Fruit fly (Drosophila melanogaster) whole organism, embryonic: ENCODE results near the gene sws.
A peak's percentile ranks its signal among the peaks of the same experiment; 100 is the strongest.

Source experiments
- Adf1 ChIP-seq: fragments of 200-800 bp; sonication (Bioruptor generic); IDR thresholded peaks from 2 replicates; pipeline ENCODE4 v1.3.6; 2022; ENCODE audit warnings: missing biosample characterization, missing genetic modification characterization
- Asciz ChIP-seq: fragments of 200-800 bp; sonication (Bioruptor generic); optimal IDR thresholded peaks from 2 replicates; lab custom pipeline; 2017; ENCODE audit warnings: missing biosample characterization, mild to moderate bottlenecking, missing genetic modification characterization, missing genetic modification reagents
- Blimp-1 ChIP-seq: fragments of 200-800 bp; sonication (Bioruptor generic); optimal IDR thresholded peaks from 3 replicates; lab custom pipeline; 2018; ENCODE audit warnings: missing biosample characterization, missing genetic modification characterization, mild to moderate bottlenecking, moderate library complexity, missing genetic modification reagents
- Bteb2 ChIP-seq: fragments of 200-800 bp; sonication (Bioruptor generic); optimal IDR thresholded peaks from 2 replicates; lab custom pipeline; 2016; ENCODE audit warnings: missing biosample characterization, missing genetic modification characterization
- CG1024 ChIP-seq: fragments of 200-800 bp; sonication (Bioruptor generic); IDR thresholded peaks from 2 replicates; pipeline ENCODE4 v1.3.6; 2022; ENCODE audit warnings: missing biosample characterization, missing genetic modification characterization
- CG10267 ChIP-seq: fragments of 200-800 bp; sonication (Bioruptor generic); optimal IDR thresholded peaks from 2 replicates; lab custom pipeline; 2018; ENCODE audit warnings: missing biosample characterization, mild to moderate bottlenecking, missing genetic modification characterization, moderate library complexity
- CG10366 ChIP-seq: fragments of 200-800 bp; sonication (Bioruptor generic); IDR thresholded peaks from 2 replicates; pipeline ENCODE4 v1.3.6; 2022; ENCODE audit warnings: missing biosample characterization, missing genetic modification characterization
- CG11504 ChIP-seq: fragments of 200-800 bp; sonication (Bioruptor generic); optimal IDR thresholded peaks from 3 replicates; lab custom pipeline; 2019; ENCODE audit warnings: missing biosample characterization, mild to moderate bottlenecking, missing genetic modification characterization, moderate library complexity
- CG1529 ChIP-seq: fragments of 200-800 bp; sonication (Bioruptor generic); optimal IDR thresholded peaks from 3 replicates; lab custom pipeline; 2018; ENCODE audit warnings: missing biosample characterization, missing genetic modification characterization
- CG1603 ChIP-seq: fragments of 200-800 bp; sonication (Bioruptor generic); optimal IDR thresholded peaks from 2 replicates; lab custom pipeline; 2019; ENCODE audit warnings: missing biosample characterization, mild to moderate bottlenecking, missing genetic modification characterization, moderate library complexity
- CG17328 ChIP-seq: fragments of 200-800 bp; sonication (Bioruptor generic); IDR thresholded peaks from 2 replicates; pipeline ENCODE4 v1.3.6; 2022; ENCODE audit warnings: missing biosample characterization, missing genetic modification characterization
- CG17385 ChIP-seq: fragments of 200-800 bp; sonication (Bioruptor generic); optimal IDR thresholded peaks from 3 replicates; lab custom pipeline; 2018; ENCODE audit warnings: missing biosample characterization, mild to moderate bottlenecking, missing genetic modification characterization
- CG2199 ChIP-seq: fragments of 200-800 bp; sonication (Bioruptor generic); IDR thresholded peaks from 3 replicates; pipeline ENCODE4 v1.3.6; 2022; ENCODE audit warnings: missing biosample characterization, missing genetic modification characterization
- CG2678 ChIP-seq: fragments of 200-800 bp; sonication (Bioruptor generic); optimal IDR thresholded peaks from 3 replicates; lab custom pipeline; 2019; ENCODE audit warnings: missing biosample characterization, mild to moderate bottlenecking, missing genetic modification characterization, moderate library complexity
- CG2712 ChIP-seq: fragments of 200-800 bp; optimal IDR thresholded peaks from 3 replicates; lab custom pipeline; 2019; ENCODE audit warnings: missing biosample characterization, mild to moderate bottlenecking, missing genetic modification characterization, moderate library complexity
- CG2875 ChIP-seq: fragments of 200-800 bp; sonication (Bioruptor generic); optimal IDR thresholded peaks from 2 replicates; lab custom pipeline; 2017; ENCODE audit warnings: missing biosample characterization, mild to moderate bottlenecking, missing genetic modification characterization, missing genetic modification reagents
- CG4424 ChIP-seq: fragments of 200-800 bp; sonication (Bioruptor generic); optimal IDR thresholded peaks from 3 replicates; lab custom pipeline; 2016; ENCODE audit warnings: missing biosample characterization, missing genetic modification characterization
- CG4820 ChIP-seq: fragments of 200-800 bp; sonication (Bioruptor generic); optimal IDR thresholded peaks from 3 replicates; lab custom pipeline; 2016; ENCODE audit warnings: missing biosample characterization, missing genetic modification characterization
- CG6791 ChIP-seq: fragments of 200-800 bp; sonication (Bioruptor generic); IDR thresholded peaks from 3 replicates; pipeline ENCODE4 v1.3.6; 2022; ENCODE audit warnings: missing biosample characterization, missing genetic modification characterization; ENCODE audit not compliant: partially characterized antibody
- CG9437 ChIP-seq: fragments of 200-800 bp; sonication (Bioruptor generic); optimal IDR thresholded peaks from 2 replicates; lab custom pipeline; 2018; ENCODE audit warnings: missing biosample characterization, mild to moderate bottlenecking, missing genetic modification characterization
- CG9609 ChIP-seq: fragments of 200-800 bp; sonication (Bioruptor generic); optimal IDR thresholded peaks from 3 replicates; lab custom pipeline; 2016; ENCODE audit warnings: missing biosample characterization, missing genetic modification characterization
- E2f1 ChIP-seq: fragments of 200-800 bp; sonication (Bioruptor generic); IDR thresholded peaks from 2 replicates; pipeline ENCODE4 v1.3.6; 2022; ENCODE audit warnings: missing biosample characterization, missing genetic modification characterization
- Ets65A ChIP-seq: fragments of 200-800 bp; sonication (Bioruptor generic); peaks from one replicate; lab custom pipeline; 2016; ENCODE audit warnings: missing biosample characterization, missing genetic modification characterization
- HLH3B ChIP-seq: fragments of 200-800 bp; sonication (Bioruptor generic); IDR thresholded peaks from 2 replicates; pipeline ENCODE4 v1.3.6; 2022; ENCODE audit warnings: missing biosample characterization, missing genetic modification characterization
- HLH54F ChIP-seq: fragments of 200-800 bp; sonication (Bioruptor generic); optimal IDR thresholded peaks from 3 replicates; lab custom pipeline; 2016; ENCODE audit warnings: missing biosample characterization, missing genetic modification characterization
- Hr78 ChIP-seq, 2 experiments: fragments of 200-800 bp in 1 of 2; fragments of >200 bp in 1 of 2; sonication (Bioruptor generic) in 1 of 2; optimal IDR thresholded peaks; 2 replicates each; lab custom pipeline; 2017 to 2019; ENCODE audit warnings: missing biosample characterization in 2 of 2, missing genetic modification characterization in 2 of 2, mild to moderate bottlenecking in 1 of 2, moderate library complexity in 1 of 2
- Med ChIP-seq: fragments of 200-800 bp; sonication (Bioruptor generic); peaks from one replicate; lab custom pipeline; 2016; ENCODE audit warnings: missing biosample characterization, missing genetic modification characterization, mild to moderate bottlenecking, inconsistent platforms, moderate library complexity
- PHDP ChIP-seq: fragments of 200-800 bp; sonication (Bioruptor generic); optimal IDR thresholded peaks from 3 replicates; lab custom pipeline; 2018; ENCODE audit warnings: missing biosample characterization, mild to moderate bottlenecking, missing genetic modification characterization, moderate library complexity
- Pdp1 ChIP-seq, 2 experiments: fragments of 200-800 bp; sonication (Bioruptor generic); optimal IDR thresholded peaks; 3 replicates each; lab custom pipeline; 2016; ENCODE audit warnings: missing biosample characterization in 2 of 2, missing genetic modification characterization in 2 of 2, mild to moderate bottlenecking in 1 of 2, moderate library complexity in 1 of 2
- Sox100B ChIP-seq: fragments of 200-800 bp; sonication (Bioruptor generic); optimal IDR thresholded peaks from 3 replicates; lab custom pipeline; 2018; ENCODE audit warnings: missing biosample characterization, mild to moderate bottlenecking, missing genetic modification characterization
- Sox102F ChIP-seq: fragments of 200-800 bp; sonication (Bioruptor generic); optimal IDR thresholded peaks from 2 replicates; lab custom pipeline; 2018; ENCODE audit warnings: missing biosample characterization, mild to moderate bottlenecking, missing genetic modification characterization, moderate library complexity
- Xbp1 ChIP-seq: fragments of 200-800 bp; sonication (Bioruptor generic); optimal IDR thresholded peaks from 3 replicates; lab custom pipeline; 2016; ENCODE audit warnings: missing biosample characterization, mild to moderate bottlenecking, missing genetic modification characterization
- YL-1 ChIP-seq: fragments of 200-800 bp; sonication (Bioruptor generic); optimal IDR thresholded peaks from 3 replicates; lab custom pipeline; 2017; ENCODE audit warnings: missing biosample characterization, mild to moderate bottlenecking, missing genetic modification characterization
- bsh ChIP-seq, 2 experiments: fragments of 200-800 bp; sonication (Bioruptor generic); optimal IDR thresholded peaks; 2 replicates each; lab custom pipeline; 2017 to 2018; ENCODE audit warnings: mild to moderate bottlenecking in 2 of 2, missing biosample characterization in 2 of 2, missing genetic modification characterization in 2 of 2, moderate library complexity in 1 of 2
- chif ChIP-seq, 2 experiments: fragments of 200-800 bp; sonication (Bioruptor generic); optimal IDR thresholded peaks; 3 replicates each; lab custom pipeline; 2016; ENCODE audit warnings: missing biosample characterization in 2 of 2, missing genetic modification characterization in 2 of 2
- ci ChIP-seq: fragments of 200-800 bp; sonication (Bioruptor generic); IDR thresholded peaks from 3 replicates; pipeline ENCODE4 v1.3.6; 2022; ENCODE audit warnings: missing biosample characterization, missing genetic modification characterization
- crol ChIP-seq: fragments of 200-800 bp; sonication (Bioruptor generic); IDR thresholded peaks from 2 replicates; pipeline ENCODE4 v1.3.6; 2022; ENCODE audit warnings: missing biosample characterization, missing genetic modification characterization
- gem ChIP-seq: fragments of 200-800 bp; sonication (Bioruptor generic); optimal IDR thresholded peaks from 2 replicates; lab custom pipeline; 2019; ENCODE audit warnings: missing biosample characterization, mild to moderate bottlenecking, missing genetic modification characterization, moderate library complexity
- grau ChIP-seq: fragments of 200-800 bp; optimal IDR thresholded peaks from 3 replicates; lab custom pipeline; 2019; ENCODE audit warnings: missing biosample characterization, mild to moderate bottlenecking, missing genetic modification characterization, moderate library complexity
- nerfin-1 ChIP-seq: fragments of 200-800 bp; sonication (Bioruptor generic); optimal IDR thresholded peaks from 3 replicates; lab custom pipeline; 2019; ENCODE audit warnings: missing biosample characterization, mild to moderate bottlenecking, missing genetic modification characterization, moderate library complexity
- oc ChIP-seq: fragments of 200-800 bp; sonication (Bioruptor generic); optimal IDR thresholded peaks from 2 replicates; lab custom pipeline; 2018; ENCODE audit warnings: missing biosample characterization, mild to moderate bottlenecking, missing genetic modification characterization, moderate library complexity
- phol ChIP-seq: fragments of 200-800 bp; sonication (Bioruptor generic); optimal IDR thresholded peaks from 3 replicates; lab custom pipeline; 2018; ENCODE audit warnings: missing biosample characterization, mild to moderate bottlenecking, missing genetic modification characterization, moderate library complexity
- prd ChIP-seq, 3 experiments: fragments of >200 bp in 2 of 3; fragments of 200-800 bp in 1 of 3; sonication (Bioruptor generic) in 1 of 3; optimal IDR thresholded peaks in 2 of 3; IDR thresholded peaks in 1 of 3; 2 replicates in 2 of 3; 3 replicates in 1 of 3; pipeline versions ENCODE4 v1.3.6 to Lab custom; 2017 to 2022; ENCODE audit warnings: missing biosample characterization in 1 of 3, missing genetic modification characterization in 1 of 3
- sens ChIP-seq: fragments of 200-800 bp; sonication (Bioruptor generic); peaks from one replicate; lab custom pipeline; 2016; ENCODE audit warnings: missing biosample characterization, missing genetic modification characterization
- sim ChIP-seq: fragments of 200-800 bp; sonication (Bioruptor generic); IDR thresholded peaks from 2 replicates; pipeline ENCODE4 v1.3.6; 2022; ENCODE audit warnings: missing biosample characterization, missing genetic modification characterization
- tin ChIP-seq: fragments of 200-800 bp; sonication (Bioruptor generic); optimal IDR thresholded peaks from 3 replicates; lab custom pipeline; 2016; ENCODE audit warnings: missing biosample characterization, missing genetic modification characterization
- zfh1 ChIP-seq: fragments of 200-800 bp; sonication (Bioruptor generic); IDR thresholded peaks from 3 replicates; pipeline ENCODE4 v1.3.6; 2022; ENCODE audit warnings: missing biosample characterization, missing genetic modification characterization

Gene sws

dm6 chrX:7975516-7976257 is 7.7 kb upstream of the sws start (continued):
- TF ChIP-seq gem (tag; lab: Kevin White, UChicago) (peak; percentile 67), Asciz (peak; percentile 39), E2f1 (peak; percentile 25; the same call in 1 of the 2 replicates), Adf1 (GFP tag; lab: Robert Waterston, UW) (no peak), Pdp1 (GFP tag; optimal IDR thresholded peaks at IDR 0.05; lab: Kevin White, UChicago) (peak in 1 of 2 experiments; percentile 22), CG9437 (GFP tag; lab: Kevin White, UChicago) (no peak), CG4820 (peak; percentile 10), CG9609 (GFP tag; lab: Kevin White, UChicago) (peak; percentile 1), oc (tag; lab: Kevin White, UChicago) (peak; percentile 63), HLH54F (GFP tag; lab: Kevin White, UChicago) (no peak), crol (GFP tag; lab: Robert Waterston, UW) (peak; percentile 95), PHDP (tag; lab: Kevin White, UChicago) (peak; percentile 35), grau (tag; lab: Kevin White, UChicago) (peak; percentile 11), CG10366 (GFP tag; lab: Robert Waterston, UW) (peak; percentile 36; the same call in 1 of the 2 replicates), sim (GFP tag; lab: Robert Waterston, UW) (0 out of 2 replicates have a peak, but pooled peaks have one; percentile 20), tin (GFP tag; lab: Kevin White, UChicago) (peak; percentile 12), Bteb2 (GFP tag; lab: Kevin White, UChicago) (no peak), zfh1 (peak; percentile 55; the same call in 1 of the 3 replicates), CG6791 (GFP tag; lab: Robert Waterston, UW) (no peak), CG4424 (GFP tag; lab: Kevin White, UChicago) (peak; percentile 14), sens (GFP tag; lab: Kevin White, UChicago) (peak; percentile 91), bsh (GFP tag; optimal IDR thresholded peaks at IDR 0.05; lab: Kevin White, UChicago) (peak in 1 of 2 experiments; percentile 73), ci (GFP tag; lab: Robert Waterston, UW) (peak; percentile 74), HLH3B (GFP tag; lab: Robert Waterston, UW) (0 out of 2 replicates have a peak, but pooled peaks have one; percentile 26), CG2678 (tag; lab: Kevin White, UChicago) (peak; percentile 33), prd (optimal IDR thresholded peaks at IDR 0.05; lab: Kevin White, UChicago) (no peak), prd (GFP tag; IDR thresholded peaks at IDR 0.05; lab: Robert Waterston, UW) (peak; percentile 66; the same call in 2 of the 3 replicates), nerfin-1 (tag; lab: Kevin White, UChicago) (no peak), CG17385 (GFP tag; lab: Kevin White, UChicago) (peak; percentile 9), CG17328 (peak; percentile 43; the same call in 1 of the 2 replicates), CG2875 (peak; percentile 26), YL-1 (GFP tag; lab: Kevin White, UChicago) (no peak), CG2712 (tag; lab: Kevin White, UChicago) (peak; percentile 47), Xbp1 (GFP tag; lab: Kevin White, UChicago) (peak; percentile 18), CG11504 (tag; lab: Kevin White, UChicago) (peak; percentile 56), Ets65A (GFP tag; lab: Kevin White, UChicago) (peak; percentile 92), Blimp-1 (GFP tag; lab: Kevin White, UChicago) (peak; percentile 60), Sox102F (GFP tag; lab: Kevin White, UChicago) (peak; percentile 77), Med (GFP tag; lab: Kevin White, UChicago) (peak; percentile 77), CG1529 (GFP tag; lab: Kevin White, UChicago) (peak; percentile 2), CG2199 (GFP tag; lab: Robert Waterston, UW) (no peak), phol (tag; lab: Kevin White, UChicago) (peak; percentile 47), chif (GFP tag; optimal IDR thresholded peaks at IDR 0.05; lab: Kevin White, UChicago) (peak in 1 of 2 experiments; percentile 31), CG1024 (GFP tag; lab: Robert Waterston, UW) (0 out of 2 replicates have a peak, but pooled peaks have one; percentile 4), CG1603 (tag; lab: Kevin White, UChicago) (peak; percentile 55), CG10267 (tag; lab: Kevin White, UChicago) (peak; percentile 20), Sox100B (peak; percentile 10), Hr78 (GFP tag; optimal IDR thresholded peaks at IDR 0.05; lab: Kevin White, UChicago) (no peak)
